Fruit fly (Drosophila melanogaster) whole organism, adult: Measurements from ENCODE around the gene Arf4.

Experiments used
- CG11617 ChIP-seq: fragments of 200-800 bp; sonication (Bioruptor generic); optimal IDR thresholded peaks from 2 replicates; lab custom pipeline; 2017; ENCODE audit warnings: mild to moderate bottlenecking, missing biosample characterization, missing genetic modification reagents, missing genetic modification characterization
- CG12768 ChIP-seq: fragments of 200-800 bp; sonication (Bioruptor generic); optimal IDR thresholded peaks from 2 replicates; lab custom pipeline; 2017; ENCODE audit warnings: missing biosample characterization, missing genetic modification characterization, mild to moderate bottlenecking, moderate library complexity, missing genetic modification reagents
- CG14711 ChIP-seq: fragments of 200-800 bp; sonication (Bioruptor generic); optimal IDR thresholded peaks from 2 replicates; lab custom pipeline; 2018; ENCODE audit warnings: missing biosample characterization, mild to moderate bottlenecking, missing genetic modification characterization, moderate library complexity
- CG1620 ChIP-seq: fragments of 200-800 bp; sonication (Bioruptor generic); optimal IDR thresholded peaks from 2 replicates; lab custom pipeline; 2016; ENCODE audit warnings: missing biosample characterization, missing genetic modification characterization
- CG33017 ChIP-seq: fragments of 200-800 bp; sonication (Bioruptor generic); optimal IDR thresholded peaks from 2 replicates; lab custom pipeline; 2018; ENCODE audit warnings: missing biosample characterization, mild to moderate bottlenecking, missing genetic modification characterization, moderate library complexity
- CG5204 ChIP-seq: fragments of 200-800 bp; sonication (Bioruptor generic); optimal IDR thresholded peaks from 2 replicates; lab custom pipeline; 2016; ENCODE audit warnings: missing biosample characterization, missing genetic modification characterization
- CG7045 ChIP-seq: fragments of 200-800 bp; sonication (Bioruptor generic); optimal IDR thresholded peaks from 2 replicates; lab custom pipeline; 2017; ENCODE audit warnings: missing biosample characterization, mild to moderate bottlenecking, missing genetic modification characterization
- CG7101 ChIP-seq: fragments of 200-800 bp; sonication (Bioruptor generic); optimal IDR thresholded peaks from 2 replicates; lab custom pipeline; 2018; ENCODE audit warnings: missing biosample characterization, mild to moderate bottlenecking, missing genetic modification characterization, moderate library complexity
- Clk ChIP-seq: fragments of 200-800 bp; sonication (Bioruptor generic); optimal IDR thresholded peaks from 2 replicates; lab custom pipeline; 2017; ENCODE audit warnings: missing biosample characterization, missing genetic modification characterization
- Crg-1 ChIP-seq: fragments of 200-800 bp; sonication (Bioruptor generic); optimal IDR thresholded peaks from 2 replicates; lab custom pipeline; 2016; ENCODE audit warnings: missing biosample characterization, missing genetic modification characterization
- Hr96 ChIP-seq: fragments of 200-800 bp; sonication (Bioruptor generic); optimal IDR thresholded peaks from 2 replicates; lab custom pipeline; 2016; ENCODE audit warnings: missing biosample characterization, missing genetic modification characterization
- Mnt ChIP-seq: fragments of 200-800 bp; sonication (Bioruptor generic); optimal IDR thresholded peaks from 2 replicates; lab custom pipeline; 2016; ENCODE audit warnings: missing biosample characterization, mild to moderate bottlenecking, missing genetic modification characterization
- bab1 ChIP-seq: fragments of 200-800 bp; sonication (Bioruptor generic); optimal IDR thresholded peaks from 3 replicates; lab custom pipeline; 2019; ENCODE audit warnings: missing biosample characterization, mild to moderate bottlenecking, missing genetic modification characterization, moderate library complexity
- cic ChIP-seq: fragments of 200-800 bp; sonication (Bioruptor generic); optimal IDR thresholded peaks from 2 replicates; lab custom pipeline; 2017; ENCODE audit warnings: missing biosample characterization, mild to moderate bottlenecking, missing genetic modification characterization, moderate library complexity
- cnc ChIP-seq, 2 experiments: fragments of >200 bp; optimal IDR thresholded peaks; 2 replicates each; lab custom pipeline; 2017
- kay ChIP-seq: fragments of 200-800 bp; sonication (Bioruptor generic); peaks from one replicate; lab custom pipeline; 2016; ENCODE audit warnings: missing biosample characterization, missing genetic modification characterization, borderline replicate concordance
- ovo ChIP-seq: fragments of 200-800 bp; sonication (Bioruptor generic); optimal IDR thresholded peaks from 2 replicates; lab custom pipeline; 2016; ENCODE audit warnings: missing biosample characterization, missing genetic modification characterization
- pad ChIP-seq: fragments of 200-800 bp; sonication (Bioruptor generic); optimal IDR thresholded peaks from 3 replicates; lab custom pipeline; 2017; ENCODE audit warnings: missing biosample characterization, missing genetic modification characterization, mild to moderate bottlenecking, moderate library complexity, missing genetic modification reagents
- tj ChIP-seq: fragments of 200-800 bp; sonication (Bioruptor generic); optimal IDR thresholded peaks from 3 replicates; lab custom pipeline; 2017; ENCODE audit warnings: missing biosample characterization, mild to moderate bottlenecking, missing genetic modification characterization, moderate library complexity
- toe ChIP-seq: fragments of 200-800 bp; sonication (Bioruptor generic); optimal IDR thresholded peaks from 2 replicates; lab custom pipeline; 2016; ENCODE audit warnings: missing biosample characterization, missing genetic modification characterization

The Arf4 gene

dm6 chr4:1097608-1098262, 26.2 kb upstream of the Arf4 start:
- TF ChIP-seq CG7101 (tag; lab: Kevin White, UChicago), result no peak
- no peak for TF ChIP-seq tj (GFP tag; lab: Kevin White, UChicago)
- TF ChIP-seq Crg-1 (GFP tag; lab: Kevin White, UChicago), result no peak
- TF ChIP-seq Mnt (GFP tag; lab: Kevin White, UChicago), result no peak
- no peak for TF ChIP-seq CG12768 (GFP tag; lab: Kevin White, UChicago)
- no peak for TF ChIP-seq CG1620 (GFP tag; lab: Kevin White, UChicago)
- TF ChIP-seq CG14711 (tag; lab: Kevin White, UChicago), result no peak
- no peak for TF ChIP-seq kay (GFP tag; lab: Kevin White, UChicago)
- no peak for TF ChIP-seq CG11617 (GFP tag; lab: Kevin White, UChicago)
- no peak for TF ChIP-seq Hr96 (GFP tag; lab: Kevin White, UChicago)
- TF ChIP-seq toe, result no peak
- no peak for TF ChIP-seq CG7045 (GFP tag; lab: Kevin White, UChicago)

- peak; percentile 7 for TF ChIP-seq kay (GFP tag; lab: Kevin White, UChicago)
- no peak for TF ChIP-seq CG14711 (tag; lab: Kevin White, UChicago)
Observed at dm6 chr4:1106114-1106513, 17.9 kb upstream of the Arf4 start.

dm6 chr4:1112867-1113769, 10.8 kb upstream of the Arf4 start:
- TF ChIP-seq CG5204 (GFP tag; lab: Kevin White, UChicago), result no peak
- TF ChIP-seq CG1620 (GFP tag; lab: Kevin White, UChicago), result no peak
- TF ChIP-seq CG12768 (GFP tag; lab: Kevin White, UChicago), result peak; percentile 10
- TF ChIP-seq CG14711 (tag; lab: Kevin White, UChicago), result peak; percentile 74
- TF ChIP-seq tj (GFP tag; lab: Kevin White, UChicago), result peak; percentile 14
- no peak for TF ChIP-seq cnc (optimal IDR thresholded peaks at IDR 0.05; lab: Kevin White, UChicago)
- TF ChIP-seq kay (GFP tag; lab: Kevin White, UChicago), result peak; percentile 68
- TF ChIP-seq ovo, result no peak
- no peak for TF ChIP-seq Clk
- TF ChIP-seq bab1 (GFP tag; lab: Kevin White, UChicago), result peak; percentile 87
- peak; percentile 60 for TF ChIP-seq pad (GFP tag; lab: Kevin White, UChicago)
- TF ChIP-seq CG11617 (GFP tag; lab: Kevin White, UChicago), result peak; percentile 49
- peak; percentile 80 for TF ChIP-seq CG7101 (tag; lab: Kevin White, UChicago)
- no peak for TF ChIP-seq toe
- peak; percentile 9 for TF ChIP-seq Crg-1 (GFP tag; lab: Kevin White, UChicago)
- TF ChIP-seq Mnt (GFP tag; lab: Kevin White, UChicago), result no peak
- no peak for TF ChIP-seq Hr96 (GFP tag; lab: Kevin White, UChicago)
- TF ChIP-seq cic, result no peak
- peak; percentile 50 for TF ChIP-seq CG33017 (tag; lab: Kevin White, UChicago)
- TF ChIP-seq CG7045 (GFP tag; lab: Kevin White, UChicago), result no peak

dm6 chr4:1115299-1115698, 8.7 kb upstream of the Arf4 start:
- TF ChIP-seq kay (GFP tag; lab: Kevin White, UChicago) (peak; percentile 68), pad (GFP tag; lab: Kevin White, UChicago) (no peak), Mnt (GFP tag; lab: Kevin White, UChicago) (no peak)

- TF ChIP-seq kay (GFP tag; lab: Kevin White, UChicago) (peak; percentile 92), cic (no peak)
Observed at dm6 chr4:1121888-1122287, 2.1 kb upstream of the Arf4 start.

- TF ChIP-seq kay (GFP tag; lab: Kevin White, UChicago), result peak; percentile 96
- TF ChIP-seq toe, result no peak
Observed at dm6 chr4:1122658-1123606, 1.0 kb upstream of the Arf4 start, which contains the start of gene Cals. Gene Cals, minus strand, starts transcription at chr4:1123357.
